Fruit fly (Drosophila melanogaster) whole organism, embryonic: ENCODE data around the gene CG13088.
A peak's percentile ranks its signal among the peaks of the same experiment; 100 is the strongest.

Experiments
- CG12071 ChIP-seq: fragments of 200-800 bp; sonication (Bioruptor generic); optimal IDR thresholded peaks from 3 replicates; lab custom pipeline; 2018; ENCODE audit warnings: missing biosample characterization, mild to moderate bottlenecking, missing genetic modification characterization
- CG14965 ChIP-seq: fragments of 200-800 bp; sonication (Bioruptor generic); optimal IDR thresholded peaks from 2 replicates; lab custom pipeline; 2016; ENCODE audit warnings: missing biosample characterization, missing genetic modification characterization, borderline replicate concordance
- CG15479 ChIP-seq: fragments of 200-800 bp; sonication (Bioruptor generic); optimal IDR thresholded peaks from 3 replicates; lab custom pipeline; 2019; ENCODE audit warnings: missing biosample characterization, mild to moderate bottlenecking, missing genetic modification characterization, moderate library complexity
- CG15696 ChIP-seq: fragments of 200-800 bp; sonication (Bioruptor generic); optimal IDR thresholded peaks from 2 replicates; lab custom pipeline; 2019; ENCODE audit warnings: missing biosample characterization, mild to moderate bottlenecking, missing genetic modification characterization, moderate library complexity
- CG1603 ChIP-seq: fragments of 200-800 bp; sonication (Bioruptor generic); optimal IDR thresholded peaks from 2 replicates; lab custom pipeline; 2019; ENCODE audit warnings: missing biosample characterization, mild to moderate bottlenecking, missing genetic modification characterization, moderate library complexity
- CG17328 ChIP-seq: fragments of 200-800 bp; sonication (Bioruptor generic); IDR thresholded peaks from 2 replicates; pipeline ENCODE4 v1.3.6; 2022; ENCODE audit warnings: missing biosample characterization, missing genetic modification characterization
- CG17802 ChIP-seq: fragments of 200-800 bp; sonication (Bioruptor generic); optimal IDR thresholded peaks from 2 replicates; lab custom pipeline; 2018; ENCODE audit warnings: missing biosample characterization, mild to moderate bottlenecking, missing genetic modification characterization, moderate library complexity
- CG17912 ChIP-seq: fragments of 200-800 bp; sonication (Bioruptor generic); optimal IDR thresholded peaks from 2 replicates; lab custom pipeline; 2018; ENCODE audit warnings: missing biosample characterization, mild to moderate bottlenecking, missing genetic modification characterization
- CG1792 ChIP-seq: fragments of 200-800 bp; sonication (Bioruptor generic); optimal IDR thresholded peaks from 2 replicates; lab custom pipeline; 2016; ENCODE audit warnings: missing biosample characterization, missing genetic modification characterization
- CG2889 ChIP-seq: fragments of 200-800 bp; sonication (Bioruptor generic); IDR thresholded peaks from 3 replicates; pipeline ENCODE4 v1.3.6; 2022; ENCODE audit warnings: missing biosample characterization, missing genetic modification characterization
- CG4360 ChIP-seq: fragments of 200-800 bp; sonication (Bioruptor generic); IDR thresholded peaks from 2 replicates; pipeline ENCODE4 v1.3.6; 2022; ENCODE audit warnings: missing biosample characterization, missing genetic modification characterization
- CG4707 ChIP-seq: fragments of 200-800 bp; sonication (Bioruptor generic); optimal IDR thresholded peaks from 2 replicates; lab custom pipeline; 2018; ENCODE audit warnings: missing biosample characterization, mild to moderate bottlenecking, missing genetic modification characterization, moderate library complexity
- CG7987 ChIP-seq: fragments of 200-800 bp; sonication (Bioruptor generic); optimal IDR thresholded peaks from 2 replicates; lab custom pipeline; 2018; ENCODE audit warnings: missing biosample characterization, mild to moderate bottlenecking, missing genetic modification characterization, moderate library complexity
- CG8089 ChIP-seq: fragments of 200-800 bp; sonication (Bioruptor generic); optimal IDR thresholded peaks from 3 replicates; lab custom pipeline; 2016; ENCODE audit warnings: missing biosample characterization, missing genetic modification characterization
- CG8359 ChIP-seq: fragments of 200-800 bp; sonication (Bioruptor generic); optimal IDR thresholded peaks from 2 replicates; lab custom pipeline; 2017; ENCODE audit warnings: missing biosample characterization, mild to moderate bottlenecking, missing genetic modification characterization, borderline replicate concordance
- CG8765 ChIP-seq: fragments of 200-800 bp; sonication (Bioruptor generic); IDR thresholded peaks from 2 replicates; pipeline ENCODE4 v1.3.6; 2022; ENCODE audit warnings: missing biosample characterization, missing genetic modification characterization
- CG9817 ChIP-seq: fragments of 200-800 bp; sonication (Bioruptor generic); optimal IDR thresholded peaks from 2 replicates; lab custom pipeline; 2018; ENCODE audit warnings: missing biosample characterization, mild to moderate bottlenecking, missing genetic modification characterization, moderate library complexity
- E2f2 ChIP-seq: fragments of 200-800 bp; sonication (Bioruptor generic); IDR thresholded peaks from 2 replicates; pipeline ENCODE4 v1.3.6; 2022; ENCODE audit warnings: missing biosample characterization, missing genetic modification characterization
- Ets97D ChIP-seq: fragments of 200-800 bp; sonication (Bioruptor generic); optimal IDR thresholded peaks from 3 replicates; lab custom pipeline; 2016; ENCODE audit warnings: missing biosample characterization, missing genetic modification characterization
- GATAe ChIP-seq: fragments of 200-800 bp; sonication (Bioruptor generic); conservative IDR thresholded peaks from 2 replicates; pipeline ENCODE4 v1.3.6; 2022; ENCODE audit warnings: missing biosample characterization, missing genetic modification characterization
- Hmr ChIP-seq: fragments of 200-800 bp; sonication (Bioruptor generic); optimal IDR thresholded peaks from 3 replicates; lab custom pipeline; 2017; ENCODE audit warnings: mild to moderate bottlenecking, missing biosample characterization, missing genetic modification reagents, missing genetic modification characterization
- Kr ChIP-seq: fragments of 200-800 bp; sonication (Bioruptor generic); optimal IDR thresholded peaks from 2 replicates; lab custom pipeline; 2017; ENCODE audit warnings: missing biosample characterization, mild to moderate bottlenecking, missing genetic modification characterization
- Mes4 ChIP-seq: fragments of 200-800 bp; sonication (Bioruptor generic); optimal IDR thresholded peaks from 2 replicates; lab custom pipeline; 2016; ENCODE audit warnings: missing biosample characterization, missing genetic modification characterization
- Scr ChIP-seq: fragments of 200-800 bp; sonication (Bioruptor generic); IDR thresholded peaks from 2 replicates; pipeline ENCODE4 v1.3.6; 2022; ENCODE audit warnings: missing biosample characterization, missing genetic modification characterization; ENCODE audit not compliant: partially characterized antibody
- Sry-β ChIP-seq: fragments of 200-800 bp; sonication (Bioruptor generic); optimal IDR thresholded peaks from 2 replicates; lab custom pipeline; 2018; ENCODE audit warnings: missing biosample characterization, mild to moderate bottlenecking, missing genetic modification characterization, moderate library complexity
- Usf ChIP-seq: fragments of 200-800 bp; sonication (Bioruptor generic); optimal IDR thresholded peaks from 2 replicates; lab custom pipeline; 2017; ENCODE audit warnings: missing genotype, missing biosample characterization, missing genetic modification characterization
- br ChIP-seq: fragments of >200 bp; optimal IDR thresholded peaks from 2 replicates; lab custom pipeline; 2017
- chn ChIP-seq: fragments of 200-800 bp; sonication (Bioruptor generic); optimal IDR thresholded peaks from 2 replicates; lab custom pipeline; 2016; ENCODE audit warnings: missing biosample characterization, missing genetic modification characterization
- croc ChIP-seq: fragments of 200-800 bp; sonication (Bioruptor generic); conservative IDR thresholded peaks from 3 replicates; pipeline ENCODE4 v1.3.6; 2022; ENCODE audit warnings: missing biosample characterization, missing genetic modification characterization
- cwo ChIP-seq: fragments of 200-800 bp; sonication (Bioruptor generic); optimal IDR thresholded peaks from 3 replicates; lab custom pipeline; 2017; ENCODE audit warnings: missing biosample characterization, missing genetic modification characterization, mild to moderate bottlenecking, moderate library complexity, missing genetic modification reagents
- ems ChIP-seq: fragments of 200-800 bp; sonication (Bioruptor generic); optimal IDR thresholded peaks from 3 replicates; lab custom pipeline; 2016; ENCODE audit warnings: missing biosample characterization, missing genetic modification characterization
- en ChIP-seq: fragments of 200-800 bp; sonication (Bioruptor generic); optimal IDR thresholded peaks from 2 replicates; lab custom pipeline; 2016; ENCODE audit warnings: missing biosample characterization, missing genetic modification characterization
- eyg ChIP-seq: fragments of 200-800 bp; sonication (Bioruptor generic); optimal IDR thresholded peaks from 3 replicates; lab custom pipeline; 2016; ENCODE audit warnings: missing biosample characterization, missing genetic modification characterization
- gce ChIP-seq: fragments of 200-800 bp; sonication (Bioruptor generic); IDR thresholded peaks from 3 replicates; pipeline ENCODE4 v1.3.6; 2022; ENCODE audit warnings: missing biosample characterization, missing genetic modification characterization
- hb ChIP-seq: fragments of 200-800 bp; sonication (Bioruptor generic); IDR thresholded peaks from 3 replicates; pipeline ENCODE4 v1.3.6; 2022; ENCODE audit warnings: missing biosample characterization, missing genetic modification characterization; ENCODE audit not compliant: partially characterized antibody
- hkb ChIP-seq, 2 experiments: fragments of 200-800 bp in 1 of 2; fragments of >200 bp in 1 of 2; sonication (Bioruptor generic) in 1 of 2; IDR thresholded peaks in 1 of 2; optimal IDR thresholded peaks in 1 of 2; 2 replicates each; pipeline versions ENCODE4 v1.3.6 to Lab custom; 2017 to 2022; ENCODE audit warnings: missing biosample characterization in 1 of 2, missing genetic modification characterization in 1 of 2
- jing ChIP-seq: fragments of 200-800 bp; sonication (Bioruptor generic); optimal IDR thresholded peaks from 2 replicates; lab custom pipeline; 2018; ENCODE audit warnings: missing biosample characterization, mild to moderate bottlenecking, missing genetic modification characterization
- kni ChIP-seq: fragments of 200-800 bp; sonication (Bioruptor generic); optimal IDR thresholded peaks from 3 replicates; lab custom pipeline; 2017; ENCODE audit warnings: mild to moderate bottlenecking, missing biosample characterization, missing genetic modification reagents, missing genetic modification characterization
- maf-S ChIP-seq: fragments of 200-800 bp; sonication (Bioruptor generic); optimal IDR thresholded peaks from 2 replicates; lab custom pipeline; 2016; ENCODE audit warnings: missing biosample characterization, missing genetic modification characterization
- odd ChIP-seq: fragments of 200-800 bp; sonication (Bioruptor generic); optimal IDR thresholded peaks from 2 replicates; lab custom pipeline; 2017; ENCODE audit warnings: missing biosample characterization, mild to moderate bottlenecking, missing genetic modification characterization
- p53 ChIP-seq: fragments of 200-800 bp; sonication (Bioruptor generic); optimal IDR thresholded peaks from 2 replicates; lab custom pipeline; 2016; ENCODE audit warnings: missing biosample characterization, missing genetic modification characterization
- pum ChIP-seq: fragments of 200-800 bp; sonication (Bioruptor generic); optimal IDR thresholded peaks from 2 replicates; lab custom pipeline; 2016; ENCODE audit warnings: missing biosample characterization, missing genetic modification characterization
- ro ChIP-seq: fragments of 200-800 bp; sonication (Bioruptor generic); IDR thresholded peaks from 2 replicates; pipeline ENCODE4 v1.3.6; 2022; ENCODE audit warnings: missing biosample characterization, missing genetic modification characterization
- salm ChIP-seq: fragments of 200-800 bp; sonication (Bioruptor generic); optimal IDR thresholded peaks from 2 replicates; lab custom pipeline; 2018; ENCODE audit warnings: missing biosample characterization, mild to moderate bottlenecking, missing genetic modification characterization
- sisA ChIP-seq: fragments of 200-800 bp; sonication (Bioruptor generic); IDR thresholded peaks from 2 replicates; pipeline ENCODE4 v1.3.6; 2022; ENCODE audit warnings: missing biosample characterization, missing genetic modification characterization
- zen2 ChIP-seq: fragments of 200-800 bp; sonication (Bioruptor generic); IDR thresholded peaks from 3 replicates; pipeline ENCODE4 v1.3.6; 2022; ENCODE audit warnings: missing biosample characterization, missing genetic modification characterization; ENCODE audit not compliant: partially characterized antibody
- zf30C ChIP-seq: fragments of 200-800 bp; sonication (Bioruptor generic); optimal IDR thresholded peaks from 3 replicates; lab custom pipeline; 2018; ENCODE audit warnings: missing biosample characterization, mild to moderate bottlenecking, missing genetic modification characterization

CG13088 gene

DNA sequence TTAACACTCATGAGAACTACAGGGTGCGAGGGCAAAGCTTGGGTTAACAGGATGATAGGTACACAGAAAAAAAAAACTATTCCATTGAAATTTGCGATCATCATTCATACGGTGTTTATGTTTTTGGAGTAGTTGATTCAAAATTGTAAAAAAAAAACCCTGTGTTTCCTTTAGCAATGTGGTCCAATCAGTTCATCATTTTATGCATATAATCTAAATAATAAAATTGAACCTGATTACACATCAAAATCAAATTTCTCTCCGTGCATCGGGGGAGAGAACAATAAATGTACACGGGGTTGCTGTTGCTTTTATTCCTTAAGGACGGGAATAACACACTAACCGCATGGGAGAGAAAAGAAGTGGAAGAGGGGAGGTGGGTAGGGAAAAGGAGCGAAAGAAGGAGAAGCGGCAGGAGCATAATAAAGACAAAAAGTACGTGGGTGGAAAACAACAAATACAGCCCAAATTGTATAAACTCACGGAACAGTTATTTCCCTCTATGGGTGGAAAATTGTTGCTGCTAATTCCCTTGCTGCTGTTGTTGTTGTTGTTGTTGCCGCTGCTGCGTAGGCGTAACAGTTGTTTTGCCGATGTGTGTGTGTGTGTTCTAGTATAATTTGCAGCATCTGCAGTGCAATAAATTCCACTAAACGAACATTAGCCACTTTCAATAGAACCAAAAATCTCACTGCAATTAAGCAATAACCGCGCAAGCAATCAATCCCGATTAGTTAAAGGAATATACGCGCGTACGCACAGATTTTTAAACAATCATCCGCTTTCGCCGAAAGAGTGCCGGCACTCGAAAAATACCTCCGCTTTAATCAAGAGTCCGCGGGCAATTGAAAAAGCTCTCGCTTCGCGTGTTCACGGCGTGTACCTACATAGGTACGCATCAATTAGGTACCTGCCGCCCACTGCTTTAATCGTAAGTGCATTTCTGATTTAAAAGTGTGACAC is 25.4 kb upstream of the CG13088 start, which contains the start of gene Agpat2 (continued):
- TF ChIP-seq CG2889 (GFP tag; lab: Robert Waterston, UW) (peak; percentile 41; the same call in 1 of the 3 replicates), CG1603 (tag; lab: Kevin White, UChicago) (peak; percentile 76), br (lab: Kevin White, UChicago) (no peak), p53 (peak; percentile 39), en (peak; percentile 67), CG8359 (peak; percentile 70), Hmr (GFP tag; lab: Kevin White, UChicago) (peak; percentile 87), Kr (GFP tag; lab: Kevin White, UChicago) (no peak), CG8089 (peak; percentile 77), eyg (GFP tag; lab: Kevin White, UChicago) (peak; percentile 61), chn (GFP tag; lab: Kevin White, UChicago) (peak; percentile 77), CG4360 (GFP tag; lab: Robert Waterston, UW) (peak; percentile 87), kni (GFP tag; lab: Kevin White, UChicago) (peak; percentile 34), hb (GFP tag; lab: Robert Waterston, UW) (no peak), E2f2 (GFP tag; lab: Robert Waterston, UW) (peak; percentile 31; the same call in 1 of the 2 replicates), jing (GFP tag; lab: Kevin White, UChicago) (peak; percentile 67), odd (GFP tag; lab: Kevin White, UChicago) (peak; percentile 73), pum (GFP tag; lab: Kevin White, UChicago) (peak; percentile 70), CG17328 (peak; percentile 79), zen2 (GFP tag; lab: Robert Waterston, UW) (no peak), Usf (GFP tag; lab: Kevin White, UChicago) (peak; percentile 53), ro (0 out of 2 replicates have a peak, but pooled peaks have one; percentile 20), CG15696 (tag; lab: Kevin White, UChicago) (peak; percentile 61), Ets97D (GFP tag; lab: Kevin White, UChicago) (peak; percentile 60), hkb (optimal IDR thresholded peaks at IDR 0.05; lab: Kevin White, UChicago) (no peak), hkb (GFP tag; IDR thresholded peaks at IDR 0.05; lab: Robert Waterston, UW) (peak; percentile 81), Mes4 (GFP tag; lab: Kevin White, UChicago) (peak; percentile 68), ems (peak; percentile 82), GATAe (GFP tag; lab: Robert Waterston, UW) (0 out of 2 replicates have a peak, but pooled peaks have one; percentile 11), CG17912 (no peak), CG17802 (peak; percentile 28), zf30C (GFP tag; lab: Kevin White, UChicago) (peak; percentile 89), CG12071 (GFP tag; lab: Kevin White, UChicago) (peak; percentile 70), CG8765 (GFP tag; lab: Robert Waterston, UW) (peak; percentile 8; the same call in 1 of the 2 replicates), CG4707 (GFP tag; lab: Kevin White, UChicago) (peak; percentile 60), CG15479 (GFP tag; lab: Kevin White, UChicago) (no peak), gce (GFP tag; lab: Robert Waterston, UW) (peak; percentile 74; the same call in 2 of the 3 replicates), CG9817 (tag; lab: Kevin White, UChicago) (peak; percentile 59), croc (GFP tag; lab: Robert Waterston, UW) (peak; percentile 70; the same call in 2 of the 3 replicates), salm (peak; percentile 78), CG7987 (GFP tag; lab: Kevin White, UChicago) (peak; percentile 40), maf-S (GFP tag; lab: Kevin White, UChicago) (peak; percentile 75), Scr (GFP tag; lab: Robert Waterston, UW) (no peak), Sry-β (GFP tag; lab: Kevin White, UChicago) (peak; percentile 23), cwo (GFP tag; lab: Kevin White, UChicago) (peak; percentile 83), CG14965 (GFP tag; lab: Kevin White, UChicago) (no peak), CG1792 (GFP tag; lab: Kevin White, UChicago) (peak; percentile 49), sisA (GFP tag; lab: Robert Waterston, UW) (peak; percentile 78)
